Fruit fly (Drosophila melanogaster) whole organism, pupa: ENCODE data around the gene CG6749.

Experiments
- CG14655 ChIP-seq: fragments of 200-800 bp; sonication (Bioruptor generic); optimal IDR thresholded peaks from 3 replicates; lab custom pipeline; 2017; ENCODE audit warnings: mild to moderate bottlenecking, missing biosample characterization, missing genetic modification reagents, missing genetic modification characterization
- CG34367 ChIP-seq: fragments of 200-800 bp; sonication (Bioruptor generic); optimal IDR thresholded peaks from 2 replicates; lab custom pipeline; 2018; ENCODE audit warnings: missing biosample characterization, mild to moderate bottlenecking, missing genetic modification characterization
- CG8159 ChIP-seq: fragments of 200-800 bp; sonication (Bioruptor generic); optimal IDR thresholded peaks from 3 replicates; lab custom pipeline; 2018; ENCODE audit warnings: missing biosample characterization, mild to moderate bottlenecking, missing genetic modification characterization, moderate library complexity
- CG8301 ChIP-seq: fragments of 200-800 bp; sonication (Bioruptor generic); optimal IDR thresholded peaks from 2 replicates; lab custom pipeline; 2018; ENCODE audit warnings: missing biosample characterization, mild to moderate bottlenecking, missing genetic modification characterization
- Ets98B ChIP-seq: fragments of 200-800 bp; sonication (Bioruptor generic); IDR thresholded peaks from 2 replicates; pipeline ENCODE4 v1.3.6; 2022; ENCODE audit warnings: missing biosample characterization, missing genetic modification characterization

- TF ChIP-seq CG34367 (no peak), CG8159 (tag; lab: Kevin White, UChicago) (no peak), Ets98B (GFP tag; lab: Robert Waterston, UW) (no peak), CG14655 (GFP tag; lab: Kevin White, UChicago) (no peak), CG8301 (no peak)
Measured at dm6 chr3L:9767636-9768358, 34.2 kb upstream of the CG6749 start.
